Worm (Caenorhabditis elegans): ENCODE data around the gene acox-1.6.

- TF ChIP-seq hmg-11 (tag; optimal IDR thresholded peaks at IDR 0.05) (no peak), ceh-16 (tag; optimal IDR thresholded peaks at IDR 0.05) (no peak), elt-2 (tag; optimal IDR thresholded peaks at IDR 0.05) (no peak), ztf-11 (tag; optimal IDR thresholded peaks at IDR 0.05) (no peak), eor-1 (tag; optimal IDR thresholded peaks at IDR 0.05) (no peak), lin-15B (tag; optimal IDR thresholded peaks at IDR 0.05) (no peak), nhr-67 (tag; optimal IDR thresholded peaks at IDR 0.05) (no peak), sea-2 (GFP tag; optimal IDR thresholded peaks at IDR 0.05) (no peak), snpc-4 (tag; optimal IDR thresholded peaks at IDR 0.05) (no peak)
Measured at ce11 chrX:15814548-15814947, 23.8 kb downstream of the acox-1.6 start.

Measured in whole organism, L3 larva.